Worm (Caenorhabditis elegans): ENCODE measurements around the gene C28H8.8.

DNA sequence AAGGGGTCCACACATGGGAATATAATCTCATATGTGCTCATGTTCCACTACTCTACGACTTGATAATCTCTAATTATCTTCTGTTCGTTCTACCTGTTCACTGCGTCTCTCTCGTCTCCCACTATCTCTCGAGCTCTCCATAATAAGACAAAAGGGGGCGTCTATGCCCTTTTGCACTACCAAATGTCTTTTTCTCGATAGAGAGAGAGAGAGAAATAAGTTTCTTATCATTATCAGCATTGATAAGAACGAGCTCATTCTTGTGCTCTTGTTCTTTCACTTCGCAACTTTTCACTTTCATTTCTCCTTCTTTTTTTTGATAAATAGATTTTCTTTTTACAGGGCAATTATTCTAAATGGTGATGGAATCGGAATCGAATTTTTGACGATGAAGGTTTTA lies 27.4 kb upstream of the C28H8.8 start:
- TF ChIP-seq blmp-1 (tag; optimal IDR thresholded peaks at IDR 0.05) = no peak
- TF ChIP-seq nhr-77 (tag; optimal IDR thresholded peaks at IDR 0.05) = no peak
